Worm (Caenorhabditis elegans) whole organism, young adult: Measurements from ENCODE around the gene C48B4.3.

ENCODE experiments used
- B0019.2 ChIP-seq: fragments of 200-800 bp; sonication (Bioruptor generic); conservative IDR thresholded peaks from 2 replicates; pipeline ENCODE4 v1.3.6; 2022; ENCODE audit warnings: missing genetic modification reagents, missing genetic modification characterization, missing compliant biosample characterization
- B0261.1 ChIP-seq: sonication (generic microtip); optimal IDR thresholded peaks from 2 replicates; lab custom pipeline; 2016; ENCODE audit warnings: mild to moderate bottlenecking, missing genetic modification characterization, moderate library complexity, missing compliant biosample characterization
- D2030.7 ChIP-seq: fragments of 200-800 bp; sonication (Bioruptor generic); IDR thresholded peaks from 2 replicates; pipeline ENCODE4 v1.3.6; 2022; ENCODE audit warnings: missing genetic modification reagents, missing genetic modification characterization, missing compliant biosample characterization
- F22D6.2 ChIP-seq: sonication (generic microtip); optimal IDR thresholded peaks from 2 replicates; lab custom pipeline; 2016; ENCODE audit warnings: mild to moderate bottlenecking, missing genetic modification characterization, missing compliant biosample characterization
- F23B12.7 ChIP-seq: sonication (generic microtip); optimal IDR thresholded peaks from 2 replicates; lab custom pipeline; 2017; ENCODE audit warnings: missing genetic modification characterization, mild to moderate bottlenecking, missing compliant biosample characterization, antibody characterized with exemption, moderate library complexity; ENCODE audit not compliant: insufficient read depth
- F37B4.10 ChIP-seq: fragments of 200-800 bp; sonication (Bioruptor generic); IDR thresholded peaks from 2 replicates; pipeline ENCODE4 v1.3.6; 2022; ENCODE audit warnings: missing genetic modification characterization, missing compliant biosample characterization
- F39B2.1 ChIP-seq: fragments of 200-800 bp; sonication (Bioruptor generic); IDR thresholded peaks from 2 replicates; pipeline ENCODE4 v1.3.6; 2022; ENCODE audit warnings: missing genetic modification reagents, missing genetic modification characterization, missing compliant biosample characterization
- F52B5.7 ChIP-seq: sonication (generic microtip); optimal IDR thresholded peaks from 2 replicates; lab custom pipeline; 2016; ENCODE audit warnings: mild to moderate bottlenecking, missing genetic modification characterization, missing compliant biosample characterization
- F55B11.4 ChIP-seq: sonication (generic microtip); optimal IDR thresholded peaks from 2 replicates; lab custom pipeline; 2016; ENCODE audit warnings: missing compliant biosample characterization, missing genetic modification characterization, borderline replicate concordance; ENCODE audit not compliant: insufficient read depth
- Y56A3A.18 ChIP-seq: fragments of 200-800 bp; sonication (Bioruptor generic); IDR thresholded peaks from 2 replicates; pipeline ENCODE4 v1.3.6; 2022; ENCODE audit warnings: missing genetic modification reagents, missing genetic modification characterization, missing compliant biosample characterization
- Y67H2A.10 ChIP-seq: fragments of 200-800 bp; sonication (Bioruptor generic); conservative IDR thresholded peaks from 2 replicates; pipeline ENCODE4 v1.3.6; 2022; ENCODE audit warnings: missing genetic modification reagents, missing genetic modification characterization, missing compliant biosample characterization
- Y95B8A.8 ChIP-seq: fragments of 200-800 bp; sonication (Bioruptor generic); IDR thresholded peaks from 2 replicates; pipeline ENCODE4 v1.3.6; 2022; ENCODE audit warnings: missing genetic modification reagents, missing genetic modification characterization, missing compliant biosample characterization
- ama-1 ChIP-seq, 3 experiments: fragments of 150-350 bp in 1 of 3; sonication (generic microtip) in 2 of 3; optimal IDR thresholded peaks; 2 replicates each; lab custom pipeline; 2014 to 2018; ENCODE audit warnings: missing biosample characterization in 2 of 3, missing genetic modification characterization in 2 of 3, missing genetic modification reagents in 2 of 3
- aptf-3 ChIP-seq: fragments of 200-800 bp; sonication (Bioruptor generic); IDR thresholded peaks from 2 replicates; pipeline ENCODE4 v1.3.6; 2022; ENCODE audit warnings: missing genetic modification characterization, missing compliant biosample characterization
- attf-3 ChIP-seq: fragments of 200-800 bp; sonication (Bioruptor generic); conservative IDR thresholded peaks from 2 replicates; pipeline ENCODE4 v1.3.6; 2022; ENCODE audit warnings: missing genetic modification reagents, missing genetic modification characterization, missing compliant biosample characterization
- attf-5 ChIP-seq: fragments of 200-800 bp; sonication (Bioruptor generic); optimal IDR thresholded peaks from 2 replicates; lab custom pipeline; 2018; ENCODE audit warnings: mild to moderate bottlenecking, missing genetic modification characterization, missing compliant biosample characterization
- bed-1 ChIP-seq: fragments of 200-800 bp; sonication (Bioruptor generic); IDR thresholded peaks from 2 replicates; pipeline ENCODE4 v1.3.6; 2022; ENCODE audit warnings: missing genetic modification reagents, missing genetic modification characterization, missing compliant biosample characterization
- ceh-27 ChIP-seq: fragments of 200-800 bp; sonication (Bioruptor generic); optimal IDR thresholded peaks from 2 replicates; lab custom pipeline; 2018; ENCODE audit warnings: mild to moderate bottlenecking, missing genetic modification characterization, moderate library complexity, missing compliant biosample characterization
- ceh-58 ChIP-seq: fragments of 200-800 bp; sonication (Bioruptor generic); IDR thresholded peaks from 2 replicates; pipeline ENCODE4 v1.3.6; 2022; ENCODE audit warnings: missing genetic modification characterization, missing compliant biosample characterization
- ceh-79 ChIP-seq: sonication (generic microtip); optimal IDR thresholded peaks from 2 replicates; lab custom pipeline; 2017; ENCODE audit warnings: mild to moderate bottlenecking, missing genetic modification characterization, missing compliant biosample characterization
- ceh-91 ChIP-seq: fragments of 200-800 bp; sonication (Bioruptor generic); IDR thresholded peaks from 2 replicates; pipeline ENCODE4 v1.3.6; 2022; ENCODE audit warnings: missing genetic modification reagents, missing genetic modification characterization, missing compliant biosample characterization
- dox-1 ChIP-seq: fragments of 200-800 bp; sonication (Bioruptor generic); IDR thresholded peaks from 2 replicates; pipeline ENCODE4 v1.3.6; 2022; ENCODE audit warnings: missing genetic modification reagents, missing genetic modification characterization, missing compliant biosample characterization
- dpl-1 ChIP-seq: fragments of 150-350 bp; optimal IDR thresholded peaks from 2 replicates; lab custom pipeline; 2014; ENCODE audit warnings: missing biosample characterization, missing genetic modification reagents, missing genetic modification characterization
- efl-1 ChIP-seq: fragments of 150-350 bp; optimal IDR thresholded peaks from 2 replicates; lab custom pipeline; 2014; ENCODE audit warnings: missing biosample characterization, missing genetic modification reagents, missing genetic modification characterization
- hmg-1.2 ChIP-seq: fragments of 200-800 bp; sonication (Bioruptor generic); IDR thresholded peaks from 2 replicates; pipeline ENCODE4 v1.3.6; 2022; ENCODE audit warnings: missing genetic modification reagents, missing genetic modification characterization, missing compliant biosample characterization
- hrde-1 ChIP-seq: sonication (generic microtip); optimal IDR thresholded peaks from 2 replicates; lab custom pipeline; 2016; ENCODE audit warnings: missing genetic modification characterization, mild to moderate bottlenecking, missing compliant biosample characterization, moderate library complexity, missing genotype, missing genetic modification reagents, borderline replicate concordance
- hsf-1 ChIP-seq: fragments of 200-800 bp; sonication (Bioruptor generic); IDR thresholded peaks from 2 replicates; pipeline ENCODE4 v1.3.6; 2022; ENCODE audit warnings: missing genetic modification reagents, missing genetic modification characterization, missing compliant biosample characterization
- lin-54 ChIP-seq: fragments of 200-800 bp; sonication (Bioruptor generic); optimal IDR thresholded peaks from 2 replicates; lab custom pipeline; 2018; ENCODE audit warnings: mild to moderate bottlenecking, missing genetic modification characterization, missing compliant biosample characterization
- madf-3 ChIP-seq: fragments of 200-800 bp; sonication (Bioruptor generic); IDR thresholded peaks from 2 replicates; pipeline ENCODE4 v1.3.6; 2022; ENCODE audit warnings: missing genetic modification reagents, missing genetic modification characterization, missing compliant biosample characterization
- madf-8 ChIP-seq: fragments of 200-800 bp; sonication (Bioruptor generic); conservative IDR thresholded peaks from 2 replicates; pipeline ENCODE4 v1.3.6; 2022; ENCODE audit warnings: missing genetic modification reagents, missing genetic modification characterization, missing compliant biosample characterization
- nhr-120 ChIP-seq: fragments of 200-800 bp; sonication (Bioruptor generic); IDR thresholded peaks from 2 replicates; pipeline ENCODE4 v1.3.6; 2022; ENCODE audit warnings: missing genetic modification characterization, missing compliant biosample characterization
- nhr-80 ChIP-seq: sonication (generic microtip); optimal IDR thresholded peaks from 2 replicates; lab custom pipeline; 2016; ENCODE audit warnings: missing genetic modification characterization, missing compliant biosample characterization
- nhr-90 ChIP-seq: sonication (generic microtip); optimal IDR thresholded peaks from 2 replicates; lab custom pipeline; 2016; ENCODE audit warnings: missing genotype, mild to moderate bottlenecking, missing genetic modification characterization, missing compliant biosample characterization
- pbrm-1 ChIP-seq: fragments of 200-800 bp; sonication (Bioruptor generic); IDR thresholded peaks from 2 replicates; pipeline ENCODE4 v1.3.6; 2022; ENCODE audit warnings: missing genetic modification reagents, missing genetic modification characterization, missing compliant biosample characterization
- repo-1 ChIP-seq: sonication (generic microtip); optimal IDR thresholded peaks from 2 replicates; lab custom pipeline; 2017; ENCODE audit warnings: mild to moderate bottlenecking, missing genetic modification characterization, missing compliant biosample characterization
- snpc-1.1 ChIP-seq: sonication (generic microtip); optimal IDR thresholded peaks from 2 replicates; lab custom pipeline; 2017; ENCODE audit warnings: missing genetic modification characterization, mild to moderate bottlenecking, missing compliant biosample characterization, antibody characterized with exemption, moderate library complexity, missing genotype, missing genetic modification reagents; ENCODE audit not compliant: insufficient read depth
- snpc-1.3 ChIP-seq: sonication (generic microtip); optimal IDR thresholded peaks from 2 replicates; lab custom pipeline; 2017; ENCODE audit warnings: missing genetic modification characterization, mild to moderate bottlenecking, missing compliant biosample characterization, antibody characterized with exemption, moderate library complexity, missing genotype, missing genetic modification reagents; ENCODE audit not compliant: insufficient read depth
- snpc-3.4 ChIP-seq: sonication (generic microtip); optimal IDR thresholded peaks from 2 replicates; lab custom pipeline; 2017; ENCODE audit warnings: missing genetic modification characterization, mild to moderate bottlenecking, missing compliant biosample characterization, antibody characterized with exemption, moderate library complexity, missing genotype, missing genetic modification reagents
- snpc-4 ChIP-seq, 5 experiments: fragments of 150-350 bp in 1 of 5; sonication (generic microtip) in 4 of 5; optimal IDR thresholded peaks; 2 replicates each; lab custom pipeline; 2014 to 2018; ENCODE audit warnings: missing genetic modification characterization in 5 of 5, missing biosample characterization in 3 of 5, antibody characterized with exemption in 2 of 5, mild to moderate bottlenecking in 2 of 5, missing compliant biosample characterization in 2 of 5, missing genotype in 2 of 5, moderate library complexity in 2 of 5, missing genetic modification reagents in 1 of 5
- tlf-1 ChIP-seq: fragments of 200-800 bp; sonication (Bioruptor generic); optimal IDR thresholded peaks from 2 replicates; lab custom pipeline; 2018; ENCODE audit warnings: mild to moderate bottlenecking, missing genetic modification characterization, missing compliant biosample characterization
- unc-130 ChIP-seq: sonication (generic microtip); optimal IDR thresholded peaks from 2 replicates; lab custom pipeline; 2016; ENCODE audit warnings: missing genetic modification reagents, missing genetic modification characterization, missing compliant biosample characterization
- ztf-18 ChIP-seq: sonication (generic microtip); optimal IDR thresholded peaks from 2 replicates; lab custom pipeline; 2016; ENCODE audit warnings: missing genotype, mild to moderate bottlenecking, missing genetic modification characterization, missing compliant biosample characterization
- ztf-25 ChIP-seq: fragments of 200-800 bp; sonication (Bioruptor generic); IDR thresholded peaks from 2 replicates; pipeline ENCODE4 v1.3.6; 2022; ENCODE audit warnings: missing genetic modification reagents, missing genetic modification characterization, missing compliant biosample characterization
- ztf-3 ChIP-seq: fragments of 200-800 bp; sonication (Bioruptor generic); optimal IDR thresholded peaks from 2 replicates; lab custom pipeline; 2018; ENCODE audit warnings: mild to moderate bottlenecking, missing genetic modification characterization, missing compliant biosample characterization
- ztf-6 ChIP-seq: fragments of 200-800 bp; sonication (Bioruptor generic); IDR thresholded peaks from 2 replicates; pipeline ENCODE4 v1.3.6; 2022; ENCODE audit warnings: missing genetic modification reagents, missing genetic modification characterization, missing compliant biosample characterization

The C48B4.3 gene

DNA sequence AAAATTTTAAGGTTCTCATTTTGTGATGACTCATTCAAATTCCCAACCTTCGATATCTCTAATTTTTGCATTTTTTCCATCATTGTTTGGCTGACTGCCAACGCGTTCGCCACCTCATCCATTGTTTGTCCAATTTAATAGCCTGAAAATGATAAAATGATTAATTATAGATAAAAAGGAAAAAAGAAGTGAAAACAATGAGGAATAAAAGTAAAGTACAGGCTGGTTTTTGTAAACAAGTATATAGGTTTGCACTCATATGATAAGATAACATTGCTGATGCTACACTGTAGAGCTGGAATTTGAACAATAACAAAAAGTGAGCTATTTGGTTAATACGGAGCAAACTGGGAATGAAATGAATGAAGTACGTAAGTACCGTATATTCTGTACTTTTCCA lies at the start of gene C48B4.3:
Gene C48B4.3 (minus strand): TSS at position 149 of the 400 bp plus-strand sequence.
- TF ChIP-seq dpl-1 (no peak), B0261.1 (no peak), ceh-27 (no peak), D2030.7 (no peak), F22D6.2 (no peak), attf-3 (GFP tag; lab: Robert Waterston, UW) (no peak), madf-3 (no peak)

DNA sequence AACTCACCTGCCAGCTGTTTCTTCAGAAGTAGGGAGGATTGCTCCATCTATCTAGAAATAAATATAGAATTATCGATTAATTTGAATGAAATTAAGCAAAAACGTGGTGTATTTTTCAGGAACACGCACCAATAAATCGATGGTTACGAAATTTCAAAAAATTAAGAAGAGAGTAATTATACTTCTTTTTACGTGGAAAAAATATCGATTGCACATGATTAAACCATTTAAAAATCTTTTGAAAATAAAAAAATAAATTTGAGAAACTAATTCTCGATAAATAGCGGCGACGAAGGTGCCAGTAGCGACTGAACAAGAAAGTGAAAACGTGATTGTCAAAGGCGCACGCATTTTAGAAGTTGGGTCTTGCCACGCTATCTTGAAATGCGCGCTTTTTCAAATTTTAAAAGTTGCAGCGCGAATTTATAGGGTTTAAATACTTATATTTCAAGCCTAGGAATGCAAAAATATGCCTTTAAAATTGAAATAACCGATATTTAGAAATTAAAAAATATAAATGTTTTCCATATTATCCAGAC lies 49.0 kb upstream of the C48B4.3 start, which contains the start of gene ubc-7:
Gene ubc-7 (minus strand): TSS at position 51 of the 539 bp plus-strand sequence.
- no peak for TF ChIP-seq Y67H2A.10
- TF ChIP-seq snpc-1.3 (tag; lab: Kevin White, UChicago): peak; percentile 22
- peak; percentile 95 for TF ChIP-seq lin-54 (GFP tag; lab: Kevin White, UChicago)
- TF ChIP-seq Y95B8A.8 (GFP tag; lab: Robert Waterston, UW): no peak
- TF ChIP-seq ztf-6 (GFP tag; lab: Robert Waterston, UW): no peak
- no peak for TF ChIP-seq snpc-4 (GFP tag; optimal IDR thresholded peaks at IDR 0.05; lab: Kevin White, UChicago)
- peak in 2 of 4 experiments; percentile 14 to 45 for TF ChIP-seq snpc-4 (tag; optimal IDR thresholded peaks at IDR 0.05; lab: Kevin White, UChicago)
- TF ChIP-seq hsf-1 (GFP tag; lab: Robert Waterston, UW): peak; percentile 79
- peak; percentile 25; the same call in 1 of the 2 replicates for TF ChIP-seq dox-1 (GFP tag; lab: Robert Waterston, UW)
- TF ChIP-seq F55B11.4: no peak
- no peak for TF ChIP-seq nhr-90 (tag; lab: Kevin White, UChicago)
- TF ChIP-seq F39B2.1 (GFP tag; lab: Robert Waterston, UW): no peak
- TF ChIP-seq madf-8: peak; percentile 92
- TF ChIP-seq repo-1: no peak
- TF ChIP-seq F52B5.7 (tag; lab: Kevin White, UChicago): no peak
- peak; percentile 68 for TF ChIP-seq tlf-1 (GFP tag; lab: Kevin White, UChicago)
- peak; percentile 48 for TF ChIP-seq hmg-1.2
- no peak for TF ChIP-seq Y56A3A.18
- peak; percentile 51 for TF ChIP-seq ama-1 (optimal IDR thresholded peaks at IDR 0.05; lab: Kevin White, UChicago)
- TF ChIP-seq ama-1 (GFP tag; optimal IDR thresholded peaks at IDR 0.05; lab: Kevin White, UChicago): no peak
- no peak for TF ChIP-seq hrde-1 (tag; lab: Kevin White, UChicago)
- TF ChIP-seq F22D6.2: no peak
- no peak for TF ChIP-seq pbrm-1 (GFP tag; lab: Robert Waterston, UW)
- peak; percentile 96 for TF ChIP-seq efl-1
- TF ChIP-seq snpc-1.1 (tag; lab: Kevin White, UChicago): peak; percentile 58
- no peak for TF ChIP-seq aptf-3 (GFP tag; lab: Robert Waterston, UW)
- no peak for TF ChIP-seq F37B4.10 (GFP tag; lab: Robert Waterston, UW)
- TF ChIP-seq B0019.2 (GFP tag; lab: Robert Waterston, UW): 0 out of 2 replicates have a peak, but pooled peaks have one; percentile 3
- no peak for TF ChIP-seq ztf-3 (GFP tag; lab: Kevin White, UChicago)
- TF ChIP-seq ceh-91 (GFP tag; lab: Robert Waterston, UW): peak; percentile 83
- no peak for TF ChIP-seq bed-1
- TF ChIP-seq ztf-18 (tag; lab: Kevin White, UChicago): peak; percentile 48
- TF ChIP-seq F23B12.7 (tag; lab: Kevin White, UChicago): peak; percentile 68
- peak; percentile 22 for TF ChIP-seq nhr-80
- TF ChIP-seq unc-130 (GFP tag; lab: Kevin White, UChicago): no peak
- TF ChIP-seq ceh-58 (GFP tag; lab: Robert Waterston, UW): no peak
- TF ChIP-seq ceh-79 (tag; lab: Kevin White, UChicago): no peak
- TF ChIP-seq snpc-3.4 (tag; lab: Kevin White, UChicago): peak; percentile 71
- TF ChIP-seq ztf-25 (GFP tag; lab: Robert Waterston, UW): no peak
- no peak for TF ChIP-seq nhr-120 (GFP tag; lab: Robert Waterston, UW)
- TF ChIP-seq dpl-1: peak; percentile 95
- peak; percentile 72 for TF ChIP-seq attf-5 (GFP tag; lab: Kevin White, UChicago)
